1 fruit fly cellular context compared by ENCODE assay signal in genomic region chr3R:9342248-9342882, dm6.
TF ChIP-seq lines count a peak whose summit lies in the region.

No protein-coding gene starts in this region.

TF ChIP-seq in whole organism, embryonic, 481 proteins besides CTCF, POLR2A, EP300 and RAD21 (continued from another document):
- TF ChIP-seq nom (GFP tag; optimal IDR thresholded peaks at IDR 0.05; lab: Kevin White, UChicago) (peak; percentile 79), CG11560 (tag; IDR thresholded peaks at IDR 0.05; lab: Robert Waterston, UW) (no peak), Xrp1 (GFP tag; IDR thresholded peaks at IDR 0.05; lab: Robert Waterston, UW) (peak; percentile 66), dmrt11E (tag; optimal IDR thresholded peaks at IDR 0.05; lab: Kevin White, UChicago) (peak; percentile 25), CG34224 (GFP tag; IDR thresholded peaks at IDR 0.05; lab: Robert Waterston, UW; ENCODE audit: partially characterized antibody) (no peak), Side (GFP tag; optimal IDR thresholded peaks at IDR 0.05; lab: Kevin White, UChicago) (no peak), CG8944 (GFP tag; optimal IDR thresholded peaks at IDR 0.05; lab: Kevin White, UChicago) (no peak), Awh (GFP tag; IDR thresholded peaks at IDR 0.05; lab: Robert Waterston, UW) (no peak), Hsf (GFP tag; optimal IDR thresholded peaks at IDR 0.05; lab: Kevin White, UChicago) (peak; percentile 25), schlank (tag; optimal IDR thresholded peaks at IDR 0.05; lab: Kevin White, UChicago) (peak; percentile 39), Oaz (GFP tag; IDR thresholded peaks at IDR 0.05; lab: Robert Waterston, UW) (no peak), dysf (GFP tag; IDR thresholded peaks at IDR 0.05; lab: Robert Waterston, UW) (no peak), hkb (optimal IDR thresholded peaks at IDR 0.05; lab: Kevin White, UChicago) (no peak), hkb (GFP tag; IDR thresholded peaks at IDR 0.05; lab: Robert Waterston, UW) (peak; percentile 57; the same call in 1 of the 2 replicates), CG9876 (GFP tag; optimal IDR thresholded peaks at IDR 0.05; lab: Kevin White, UChicago) (no peak), CG10565 (GFP tag; optimal IDR thresholded peaks at IDR 0.05; lab: Kevin White, UChicago) (no peak), ase (GFP tag; IDR thresholded peaks at IDR 0.05; lab: Robert Waterston, UW) (no peak), Bgb (GFP tag; IDR thresholded peaks at IDR 0.05; lab: Robert Waterston, UW; ENCODE audit: partially characterized antibody) (no peak), slou (GFP tag; optimal IDR thresholded peaks at IDR 0.05; lab: Kevin White, UChicago) (no peak)
TF ChIP-seq in whole organism, embryonic: peak in this region for 195.
